Worm (Caenorhabditis elegans): ENCODE results near the gene srx-3.
A peak's percentile ranks its signal among the peaks of the same experiment; 100 is the strongest.

Gene srx-3

DNA sequence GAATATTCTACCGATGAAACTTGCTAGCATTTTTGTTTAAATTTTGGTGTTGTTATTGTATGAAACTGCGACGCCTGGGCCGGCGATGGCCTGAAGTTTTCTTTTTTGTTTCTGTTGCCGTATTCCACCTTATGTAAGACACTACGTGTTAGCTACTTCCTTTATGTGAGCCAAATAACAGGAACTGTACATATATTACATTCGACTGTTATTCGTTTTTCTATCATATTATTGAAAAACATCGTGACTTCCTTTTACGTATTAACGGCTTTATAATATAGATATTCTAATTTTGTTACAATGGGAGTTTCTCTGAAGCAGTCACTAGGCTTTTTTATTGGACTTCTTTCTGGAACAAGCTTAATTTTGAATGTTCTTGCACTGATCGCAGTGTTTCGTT is at the start of gene srx-3:
srx-3 (plus strand) TSS at position 301 of the 400 bp plus-strand sequence.
- TF ChIP-seq unc-86 (tag; optimal IDR thresholded peaks at IDR 0.05) (no peak), dve-1 (tag; optimal IDR thresholded peaks at IDR 0.05) (no peak), pha-4 (tag; optimal IDR thresholded peaks at IDR 0.05) (no peak), hlh-13 (GFP tag; optimal IDR thresholded peaks at IDR 0.05) (no peak), sox-2 (GFP tag; IDR thresholded peaks at IDR 0.05) (no peak), ztf-16 (tag; optimal IDR thresholded peaks at IDR 0.05) (no peak), unc-55 (GFP tag; optimal IDR thresholded peaks at IDR 0.05) (no peak), mec-3 (tag; optimal IDR thresholded peaks at IDR 0.05; ENCODE audit: borderline replicate concordance) (no peak), fax-1 (tag; optimal IDR thresholded peaks at IDR 0.05) (no peak), Y22D7AL.16 (tag; optimal IDR thresholded peaks at IDR 0.05) (no peak), pros-1 (tag; optimal IDR thresholded peaks at IDR 0.05) (no peak), hlh-15 (tag; optimal IDR thresholded peaks at IDR 0.05) (no peak), pqm-1 (tag; optimal IDR thresholded peaks at IDR 0.05) (no peak), lim-6 (tag; optimal IDR thresholded peaks at IDR 0.05) (no peak), ama-1 (optimal IDR thresholded peaks at IDR 0.05) (no peak), elt-2 (tag; optimal IDR thresholded peaks at IDR 0.05) (no peak), fkh-6 (tag; optimal IDR thresholded peaks at IDR 0.05) (no peak)

ce11 chrV:8956387-8957095 is 48.8 kb upstream of the srx-3 start, which contains the start of gene ttc-17:
ttc-17 (plus strand) TSS chrV:8957045.
- TF ChIP-seq ama-1 (optimal IDR thresholded peaks at IDR 0.05) (no peak), hlh-6 (tag; optimal IDR thresholded peaks at IDR 0.05) (no peak), sox-4 (tag; optimal IDR thresholded peaks at IDR 0.05) (no peak), nhr-232 (tag; optimal IDR thresholded peaks at IDR 0.05) (no peak), syd-9 (tag; optimal IDR thresholded peaks at IDR 0.05) (no peak), pros-1 (tag; optimal IDR thresholded peaks at IDR 0.05) (no peak), ceh-34 (tag; optimal IDR thresholded peaks at IDR 0.05) (no peak), ahr-1 (tag; optimal IDR thresholded peaks at IDR 0.05) (no peak)

DNA sequence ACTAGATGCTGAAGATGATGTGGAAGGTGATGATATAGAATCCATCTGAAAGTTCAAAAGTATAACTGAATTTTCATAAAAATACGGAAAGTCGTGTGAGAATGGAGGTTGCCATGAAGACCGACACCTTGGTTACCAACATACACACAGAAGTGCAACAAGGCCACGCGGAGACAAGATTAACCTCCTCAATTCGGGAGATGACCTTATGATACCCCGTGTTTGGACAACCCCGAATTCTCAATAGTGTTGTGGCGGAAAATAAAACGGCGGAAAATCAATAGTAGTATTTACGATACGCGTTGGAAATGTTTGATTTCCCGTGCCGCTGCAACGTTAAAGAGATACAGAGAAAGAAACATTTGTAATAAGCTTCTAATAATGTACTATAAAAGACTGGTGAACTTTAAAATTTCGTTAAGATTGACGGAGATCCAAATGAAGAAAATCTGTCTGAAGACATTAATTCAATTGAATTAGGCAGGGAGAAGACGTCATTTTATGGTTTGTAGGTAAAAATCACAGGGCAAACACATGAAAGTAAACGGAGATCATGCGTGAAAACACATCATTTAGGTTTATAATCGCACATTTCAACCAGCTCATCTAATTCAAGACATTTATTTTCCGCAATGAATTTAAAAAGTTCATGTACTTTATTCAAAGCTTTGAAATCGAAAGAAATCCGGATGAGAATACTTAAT is 41.1 kb upstream of the srx-3 start, which contains the start of gene nhr-44:
nhr-44 (minus strand) TSS at position 51 of the 704 bp plus-strand sequence.
- no peak for TF ChIP-seq ceh-22 (tag; optimal IDR thresholded peaks at IDR 0.05)
- TF ChIP-seq eyg-1 (tag; optimal IDR thresholded peaks at IDR 0.05) = no peak
- TF ChIP-seq pax-1 (tag; optimal IDR thresholded peaks at IDR 0.05) = peak; percentile 53

ce11 chrV:8966086-8966485 is 39.3 kb upstream of the srx-3 start, which contains the start of gene nhr-219:
nhr-219 (minus strand) TSS chrV:8966186.
- no peak for TF ChIP-seq ceh-18 (tag; optimal IDR thresholded peaks at IDR 0.05)
- TF ChIP-seq ceh-19 (GFP tag; optimal IDR thresholded peaks at IDR 0.05) = no peak
- no peak for TF ChIP-seq ama-1 (optimal IDR thresholded peaks at IDR 0.05)

DNA sequence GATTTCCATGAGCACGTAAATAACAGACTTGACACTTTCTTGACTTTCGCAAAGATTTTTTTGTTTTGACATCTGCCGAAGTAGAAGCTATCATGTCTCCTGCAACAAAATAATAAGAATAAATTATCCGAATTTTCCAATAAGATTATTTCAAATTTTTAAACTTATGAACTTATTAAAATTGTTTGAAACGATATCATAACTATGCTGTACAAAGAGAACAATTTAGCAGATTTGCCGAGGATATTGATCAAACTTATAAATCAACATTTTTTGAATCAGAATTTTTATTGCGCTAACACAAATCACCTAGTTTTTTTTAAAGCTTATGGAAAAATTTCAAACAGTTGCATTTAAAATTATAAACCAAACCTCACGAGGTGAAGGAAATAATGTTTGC is 33.1 kb upstream of the srx-3 start, which contains the start of gene nhr-195:
nhr-195 (minus strand) TSS at position 101 of the 400 bp plus-strand sequence.
- TF ChIP-seq pax-1 (tag; optimal IDR thresholded peaks at IDR 0.05) (no peak), gmeb-2 (tag; optimal IDR thresholded peaks at IDR 0.05) (no peak), unc-55 (GFP tag; optimal IDR thresholded peaks at IDR 0.05) (no peak), ceh-18 (tag; optimal IDR thresholded peaks at IDR 0.05) (no peak), elt-2 (tag; optimal IDR thresholded peaks at IDR 0.05) (no peak), hlh-30 (tag; optimal IDR thresholded peaks at IDR 0.05; ENCODE audit: insufficient read depth) (no peak), ceh-45 (GFP tag; IDR thresholded peaks at IDR 0.05) (no peak), eyg-1 (tag; optimal IDR thresholded peaks at IDR 0.05) (no peak), nhr-11 (tag; optimal IDR thresholded peaks at IDR 0.05) (no peak), sdc-2 (tag; optimal IDR thresholded peaks at IDR 0.05) (no peak), F13H6.1 (tag; optimal IDR thresholded peaks at IDR 0.05) (no peak), ceh-9 (tag; optimal IDR thresholded peaks at IDR 0.05) (no peak), ttx-3 (tag; optimal IDR thresholded peaks at IDR 0.05) (no peak), hlh-6 (tag; optimal IDR thresholded peaks at IDR 0.05) (no peak), ceh-24 (tag; optimal IDR thresholded peaks at IDR 0.05) (no peak), tbx-2 (tag; optimal IDR thresholded peaks at IDR 0.05) (no peak), mec-3 (tag; optimal IDR thresholded peaks at IDR 0.05; ENCODE audit: borderline replicate concordance) (no peak), ceh-34 (tag; optimal IDR thresholded peaks at IDR 0.05) (no peak), ceh-31 (tag; optimal IDR thresholded peaks at IDR 0.05) (no peak)

All from whole organism, late embryonic.